Worm (Caenorhabditis elegans) whole organism, L1 larva: ENCODE results near the gene C06E1.11.
A peak's percentile ranks its signal among the peaks of the same experiment; 100 is the strongest.

Experiments used
- C04F5.9 ChIP-seq: sonication (generic microtip); optimal IDR thresholded peaks from 2 replicates; lab custom pipeline; 2016; ENCODE audit warnings: missing genetic modification characterization, missing compliant biosample characterization
- C16A3.4 ChIP-seq: fragments of 150-350 bp; optimal IDR thresholded peaks from 2 replicates; lab custom pipeline; 2014; ENCODE audit warnings: missing biosample characterization, missing genetic modification characterization
- F16B12.6 ChIP-seq: fragments of 150-350 bp; optimal IDR thresholded peaks from 2 replicates; lab custom pipeline; 2014; ENCODE audit warnings: missing biosample characterization, missing genetic modification characterization
- Y116A8C.19 ChIP-seq: sonication (generic microtip); optimal IDR thresholded peaks from 2 replicates; lab custom pipeline; 2016; ENCODE audit warnings: missing compliant biosample characterization, missing genetic modification characterization, borderline replicate concordance
- alr-1 ChIP-seq: fragments of 200-800 bp; sonication (Bioruptor generic); optimal IDR thresholded peaks from 2 replicates; lab custom pipeline; 2018; ENCODE audit warnings: borderline replicate concordance, mild to moderate bottlenecking, missing genetic modification characterization, missing compliant biosample characterization
- blmp-1 ChIP-seq: fragments of 150-350 bp; optimal IDR thresholded peaks from 2 replicates; lab custom pipeline; 2014; ENCODE audit warnings: missing biosample characterization, missing genetic modification characterization
- ceh-82 ChIP-seq, 3 experiments: fragments of 150-350 bp in 1 of 3; sonication (generic microtip) in 2 of 3; optimal IDR thresholded peaks; 2 replicates each; lab custom pipeline; 2014 to 2017; ENCODE audit warnings: missing biosample characterization in 3 of 3, missing genetic modification characterization in 3 of 3
- ceh-90 ChIP-seq: sonication (generic microtip); optimal IDR thresholded peaks from 2 replicates; lab custom pipeline; 2016; ENCODE audit warnings: missing genetic modification characterization, missing compliant biosample characterization
- efl-1 ChIP-seq, 4 experiments: fragments of 150-350 bp; optimal IDR thresholded peaks in 3 of 4; peaks in 1 of 4; 1 replicate in 1 of 4; 2 replicates in 3 of 4; lab custom pipeline; 2014; ENCODE audit warnings: missing biosample characterization in 2 of 4, missing genetic modification characterization in 2 of 4, missing genetic modification reagents in 2 of 4
- elt-2 ChIP-seq: sonication (generic microtip); optimal IDR thresholded peaks from 2 replicates; lab custom pipeline; 2016; ENCODE audit warnings: missing genetic modification characterization, mild to moderate bottlenecking, inconsistent platforms, missing compliant biosample characterization, missing genetic modification reagents
- elt-3 ChIP-seq, 6 experiments: fragments of 150-350 bp in 1 of 6; sonication (generic microtip); optimal IDR thresholded peaks; 2 replicates each; lab custom pipeline; 2017 to 2018; ENCODE audit warnings: missing biosample characterization in 6 of 6, missing genetic modification characterization in 6 of 6, inconsistent platforms in 1 of 6
- ets-5 ChIP-seq: fragments of 200-800 bp; sonication (Bioruptor generic); IDR thresholded peaks from 2 replicates; pipeline ENCODE4 v1.3.6; 2022; ENCODE audit warnings: missing genetic modification characterization, missing compliant biosample characterization
- fkh-8 ChIP-seq: sonication (generic microtip); optimal IDR thresholded peaks from 2 replicates; lab custom pipeline; 2016; ENCODE audit warnings: mild to moderate bottlenecking, missing genetic modification characterization, missing compliant biosample characterization
- grh-1 ChIP-seq: fragments of 200-800 bp; sonication (Bioruptor generic); IDR thresholded peaks from 2 replicates; pipeline ENCODE4 v1.3.6; 2022; ENCODE audit warnings: missing genetic modification reagents, missing genetic modification characterization, missing compliant biosample characterization
- hlh-17 ChIP-seq: fragments of 200-800 bp; sonication (Bioruptor generic); optimal IDR thresholded peaks from 2 replicates; lab custom pipeline; 2018; ENCODE audit warnings: missing genetic modification characterization, mild to moderate bottlenecking, missing compliant biosample characterization, moderate library complexity, borderline replicate concordance
- hpl-2 ChIP-seq: fragments of 150-350 bp; optimal IDR thresholded peaks from 2 replicates; lab custom pipeline; 2014; ENCODE audit warnings: missing biosample characterization, missing genetic modification reagents, missing genetic modification characterization
- isw-1 ChIP-seq: fragments of 200-800 bp; sonication (Bioruptor generic); IDR thresholded peaks from 2 replicates; pipeline ENCODE4 v1.3.6; 2022; ENCODE audit warnings: missing genetic modification characterization, missing compliant biosample characterization
- lin-14 ChIP-seq: fragments of 200-800 bp; sonication (Bioruptor generic); optimal IDR thresholded peaks from 2 replicates; lab custom pipeline; 2018; ENCODE audit warnings: mild to moderate bottlenecking, missing genetic modification characterization, moderate library complexity, missing compliant biosample characterization
- lin-15B ChIP-seq: fragments of 150-350 bp; sonication (generic microtip); optimal IDR thresholded peaks from 3 replicates; lab custom pipeline; 2014; ENCODE audit warnings: missing biosample characterization, missing genetic modification characterization
- lsy-2 ChIP-seq, 2 experiments: fragments of 150-350 bp; optimal IDR thresholded peaks; 2 replicates each; lab custom pipeline; 2014; ENCODE audit warnings: missing biosample characterization in 2 of 2, missing genetic modification characterization in 2 of 2
- mdl-1 ChIP-seq, 2 experiments: fragments of 150-350 bp; optimal IDR thresholded peaks; 2 replicates each; lab custom pipeline; 2014 to 2017; ENCODE audit warnings: missing biosample characterization in 2 of 2, missing genetic modification characterization in 2 of 2, inconsistent platforms in 1 of 2
- nhr-11 ChIP-seq: fragments of 150-350 bp; optimal IDR thresholded peaks from 2 replicates; lab custom pipeline; 2014; ENCODE audit warnings: missing biosample characterization, missing genetic modification characterization
- nhr-20 ChIP-seq: sonication (generic microtip); optimal IDR thresholded peaks from 2 replicates; lab custom pipeline; 2016; ENCODE audit warnings: mild to moderate bottlenecking, missing genetic modification characterization, missing compliant biosample characterization
- nhr-237 ChIP-seq: fragments of 150-350 bp; optimal IDR thresholded peaks from 2 replicates; lab custom pipeline; 2014; ENCODE audit warnings: missing biosample characterization, missing genetic modification characterization
- nhr-28 ChIP-seq: fragments of 150-350 bp; optimal IDR thresholded peaks from 2 replicates; lab custom pipeline; 2014; ENCODE audit warnings: missing biosample characterization, missing genetic modification characterization
- nhr-71 ChIP-seq: sonication (generic microtip); optimal IDR thresholded peaks from 2 replicates; lab custom pipeline; 2016; ENCODE audit warnings: mild to moderate bottlenecking, missing genetic modification characterization, moderate library complexity, missing compliant biosample characterization
- nhr-76 ChIP-seq: sonication (generic microtip); optimal IDR thresholded peaks from 2 replicates; lab custom pipeline; 2017; ENCODE audit warnings: missing biosample characterization, missing genetic modification characterization
- nhr-85 ChIP-seq: sonication (generic microtip); peaks from one replicate; lab custom pipeline; 2016; ENCODE audit warnings: missing genetic modification characterization, inconsistent platforms, missing compliant biosample characterization
- rnt-1 ChIP-seq: sonication (generic microtip); optimal IDR thresholded peaks from 2 replicates; lab custom pipeline; 2016; ENCODE audit warnings: mild to moderate bottlenecking, missing genetic modification characterization, moderate library complexity, missing compliant biosample characterization
- snu-23 ChIP-seq: sonication (generic microtip); optimal IDR thresholded peaks from 2 replicates; lab custom pipeline; 2016; ENCODE audit warnings: missing genetic modification characterization, missing compliant biosample characterization
- sptf-1 ChIP-seq: fragments of 150-350 bp; optimal IDR thresholded peaks from 2 replicates; lab custom pipeline; 2014; ENCODE audit warnings: missing biosample characterization, missing genetic modification characterization
- sup-37 ChIP-seq: fragments of 200-800 bp; sonication (Bioruptor generic); optimal IDR thresholded peaks from 2 replicates; lab custom pipeline; 2018; ENCODE audit warnings: mild to moderate bottlenecking, missing genetic modification characterization, missing compliant biosample characterization
- swsn-7 ChIP-seq: sonication (generic microtip); optimal IDR thresholded peaks from 2 replicates; lab custom pipeline; 2016; ENCODE audit warnings: missing genetic modification characterization, missing compliant biosample characterization
- unc-130 ChIP-seq: fragments of 150-350 bp; optimal IDR thresholded peaks from 2 replicates; lab custom pipeline; 2017; ENCODE audit warnings: missing biosample characterization, missing genetic modification characterization, inconsistent platforms
- unc-62 ChIP-seq: fragments of 150-350 bp; optimal IDR thresholded peaks from 2 replicates; lab custom pipeline; 2014; ENCODE audit warnings: missing biosample characterization, missing genetic modification reagents, missing genetic modification characterization
- unc-98 ChIP-seq: fragments of 200-800 bp; sonication (Bioruptor generic); IDR thresholded peaks from 2 replicates; pipeline ENCODE4 v1.3.6; 2022; ENCODE audit warnings: missing genetic modification characterization, missing compliant biosample characterization
- zip-4 ChIP-seq: fragments of 200-800 bp; sonication (Bioruptor generic); optimal IDR thresholded peaks from 2 replicates; lab custom pipeline; 2018; ENCODE audit warnings: mild to moderate bottlenecking, missing genetic modification characterization, moderate library complexity, missing compliant biosample characterization

Gene C06E1.11

DNA sequence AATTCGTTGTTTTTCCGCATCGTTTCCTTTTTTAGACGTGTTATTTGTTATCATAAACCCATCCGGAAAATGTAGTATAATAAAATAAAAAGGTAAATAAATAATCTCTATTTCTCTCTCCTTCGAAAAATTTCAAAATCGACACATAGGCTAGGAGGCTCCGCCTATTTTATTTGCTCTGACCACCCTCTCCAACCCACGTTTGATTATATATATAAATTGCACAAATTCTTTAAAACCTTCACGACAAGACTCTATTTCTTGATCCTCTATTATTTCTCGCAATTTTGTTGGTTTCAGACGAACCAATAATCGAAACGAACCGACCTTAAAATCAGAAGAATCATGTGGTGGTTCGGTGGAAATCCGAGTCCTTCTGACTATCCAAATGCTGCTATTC lies 35.7 kb downstream of the C06E1.11 start, which contains the start of gene doxa-1:
doxa-1 (plus strand) TSS at position 301 of the 400 bp plus-strand sequence.
- no peak for TF ChIP-seq swsn-7 (tag; lab: Kevin White, UChicago)
- TF ChIP-seq ets-5 (GFP tag; lab: Robert Waterston, UW) = no peak
- no peak for TF ChIP-seq F16B12.6 (tag; lab: Kevin White, UChicago)
- TF ChIP-seq zip-4 = no peak
- TF ChIP-seq lin-15B (tag; lab: Kevin White, UChicago) = no peak
- TF ChIP-seq hpl-2 (GFP tag; lab: Kevin White, UChicago) = no peak
- TF ChIP-seq sup-37 = no peak
- no peak for TF ChIP-seq C04F5.9 (tag; lab: Kevin White, UChicago)
- TF ChIP-seq nhr-71 (tag; lab: Kevin White, UChicago) = no peak
- no peak for TF ChIP-seq nhr-11 (tag; lab: Kevin White, UChicago)
- TF ChIP-seq efl-1 (optimal IDR thresholded peaks at IDR 0.05; lab: Kevin White, UChicago) = no peak
- no peak for TF ChIP-seq efl-1 (GFP tag; optimal IDR thresholded peaks at IDR 0.05 in 1 of 2; lab: Kevin White, UChicago)

DNA sequence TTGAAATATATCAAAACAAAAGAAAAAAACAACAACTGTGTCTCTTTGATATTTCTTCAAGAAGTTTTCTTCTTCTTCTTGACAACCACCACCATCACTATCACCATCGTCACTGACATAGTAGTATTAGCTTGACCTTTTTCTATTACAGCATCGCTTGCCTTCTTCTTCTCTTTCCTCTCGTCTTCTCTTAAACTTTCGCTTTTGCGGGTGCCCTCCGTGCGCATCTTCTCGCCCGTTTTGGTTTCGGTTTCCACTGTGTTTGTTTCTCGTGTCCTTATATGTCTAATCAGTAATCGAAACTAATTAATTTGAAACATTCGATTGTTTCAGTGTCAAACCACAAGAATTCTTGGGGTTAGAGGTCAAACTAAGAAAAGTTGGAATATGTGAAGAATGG lies 37.1 kb downstream of the C06E1.11 start:
- TF ChIP-seq unc-62 (no peak), nhr-28 (tag; lab: Kevin White, UChicago) (no peak), nhr-85 (tag; lab: Kevin White, UChicago) (no peak), ceh-82 (tag; optimal IDR thresholded peaks at IDR 0.05; lab: Kevin White, UChicago) (no peak), nhr-237 (no peak), elt-3 (tag; optimal IDR thresholded peaks at IDR 0.05; lab: Kevin White, UChicago) (peak in 1 of 6 experiments; percentile 29), unc-130 (no peak), blmp-1 (tag; lab: Kevin White, UChicago) (peak; percentile 96), ceh-90 (no peak), efl-1 (optimal IDR thresholded peaks at IDR 0.05; lab: Kevin White, UChicago) (no peak), efl-1 (GFP tag; optimal IDR thresholded peaks at IDR 0.05 in 1 of 2; lab: Kevin White, UChicago) (no peak)
- TF ChIP-seq, all 84 proteins: peak for 2

DNA sequence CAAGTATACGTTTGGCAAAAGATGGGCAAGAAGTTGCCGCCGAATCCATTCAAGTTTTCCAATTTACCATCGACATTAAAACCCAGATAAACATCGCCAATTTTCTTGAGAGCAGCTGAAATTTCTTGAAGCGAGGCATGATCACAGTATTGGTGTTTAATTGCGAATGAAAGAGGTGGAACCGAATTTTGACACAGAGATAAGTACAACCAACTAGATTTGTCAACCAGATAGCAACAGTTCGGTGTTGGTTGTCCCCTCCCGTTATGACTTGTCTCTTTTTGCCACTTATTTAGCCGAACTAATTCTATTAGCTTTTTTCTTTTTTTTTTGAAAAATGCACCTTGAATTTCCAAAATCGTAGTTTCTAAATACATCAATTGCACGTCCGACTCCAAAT lies 38.1 kb downstream of the C06E1.11 start:
- no peak for TF ChIP-seq lsy-2 (tag; optimal IDR thresholded peaks at IDR 0.05; lab: Kevin White, UChicago)
- peak; percentile 22 for TF ChIP-seq lin-14 (GFP tag; lab: Kevin White, UChicago)

DNA sequence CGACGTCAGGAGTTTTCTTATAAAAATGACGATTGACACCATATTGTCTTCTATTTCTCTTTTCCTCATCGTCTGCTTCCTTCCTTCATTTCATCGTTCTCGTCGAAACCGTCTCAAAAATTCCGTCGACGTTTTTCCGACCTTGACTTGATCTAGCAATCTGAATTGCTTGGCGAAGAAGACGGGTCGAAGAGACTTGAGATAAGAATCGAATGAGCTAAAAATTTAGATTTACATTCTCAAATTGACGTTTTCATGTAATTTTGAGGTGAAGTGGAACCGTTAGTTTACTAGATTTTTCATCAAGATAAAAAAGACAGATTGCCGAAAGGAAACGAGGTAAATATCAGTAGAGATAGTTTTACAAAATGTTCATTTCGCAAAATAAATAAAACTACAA lies 39.0 kb downstream of the C06E1.11 start:
- TF ChIP-seq Y116A8C.19 (tag; lab: Kevin White, UChicago) (no peak), hpl-2 (GFP tag; lab: Kevin White, UChicago) (no peak), lin-14 (GFP tag; lab: Kevin White, UChicago) (peak; percentile 75), rnt-1 (tag; lab: Kevin White, UChicago) (peak; percentile 0), nhr-85 (tag; lab: Kevin White, UChicago) (peak; percentile 90), nhr-20 (peak; percentile 28), C04F5.9 (tag; lab: Kevin White, UChicago) (no peak)

DNA sequence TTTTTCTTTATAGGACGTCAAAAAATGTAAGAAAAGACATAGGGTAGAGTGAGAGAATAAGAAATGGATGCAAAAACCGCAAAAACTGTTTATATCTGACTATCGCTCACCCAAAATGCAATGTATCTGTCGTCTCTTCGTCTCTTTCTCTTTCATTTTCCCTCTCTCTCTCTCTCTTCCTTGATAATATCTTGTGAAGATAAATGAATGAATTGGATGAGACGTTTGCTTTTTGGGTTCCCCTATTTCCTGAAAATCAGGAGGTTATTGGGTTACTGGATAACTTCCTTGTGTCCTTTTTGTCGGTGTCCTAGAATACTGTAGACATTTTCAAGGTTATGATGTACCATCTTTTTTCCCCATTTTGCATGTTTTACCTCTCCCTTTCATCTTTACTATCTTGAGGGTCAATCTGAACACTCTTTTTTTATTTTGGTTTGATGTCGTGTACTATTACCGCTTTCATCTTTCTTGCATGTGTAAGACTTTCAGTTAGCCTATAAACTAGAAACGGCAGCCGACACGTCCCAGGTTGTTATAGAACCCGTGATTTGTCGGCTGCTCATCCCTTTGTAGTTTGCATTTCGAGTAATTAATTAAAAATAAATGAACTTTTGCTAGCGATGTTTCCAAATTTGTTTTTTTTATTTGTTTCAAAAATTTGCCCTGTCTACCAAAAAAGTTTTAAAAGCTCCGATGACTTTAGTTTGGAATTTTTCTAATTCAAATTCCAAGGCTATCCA lies 41.0 kb downstream of the C06E1.11 start:
- TF ChIP-seq lin-14 (GFP tag; lab: Kevin White, UChicago) (peak; percentile 53), grh-1 (GFP tag; lab: Robert Waterston, UW) (no peak), elt-2 (no peak), swsn-7 (tag; lab: Kevin White, UChicago) (no peak), nhr-237 (no peak), unc-98 (GFP tag; lab: Robert Waterston, UW) (no peak), mdl-1 (tag; optimal IDR thresholded peaks at IDR 0.05; lab: Kevin White, UChicago) (no peak), lsy-2 (tag; optimal IDR thresholded peaks at IDR 0.05; lab: Kevin White, UChicago) (peak in 1 of 2 experiments; percentile 0), blmp-1 (tag; lab: Kevin White, UChicago) (peak; percentile 77), F16B12.6 (tag; lab: Kevin White, UChicago) (no peak), fkh-8 (tag; lab: Kevin White, UChicago) (no peak), sptf-1 (no peak), snu-23 (GFP tag; lab: Kevin White, UChicago) (no peak), hpl-2 (GFP tag; lab: Kevin White, UChicago) (no peak), C16A3.4 (no peak), nhr-85 (tag; lab: Kevin White, UChicago) (peak; percentile 85), nhr-76 (tag; lab: Kevin White, UChicago) (no peak), alr-1 (tag; lab: Kevin White, UChicago) (no peak), hlh-17 (GFP tag; lab: Kevin White, UChicago) (no peak), isw-1 (GFP tag; lab: Robert Waterston, UW) (no peak)
